Fruit fly (Drosophila melanogaster) whole organism, embryonic: ENCODE measurements around the gene cyr.

Source experiments
- Awh ChIP-seq: fragments of 200-800 bp; sonication (Bioruptor generic); IDR thresholded peaks from 2 replicates; pipeline ENCODE4, ENCODE4 v1.3.6; 2022; ENCODE audit warnings: missing biosample characterization, missing genetic modification characterization
- Bdp1 ChIP-seq: fragments of 200-800 bp; sonication (Bioruptor generic); optimal IDR thresholded peaks from 3 replicates; lab custom pipeline; 2016; ENCODE audit warnings: missing biosample characterization, missing genetic modification characterization
- CG1529 ChIP-seq: fragments of 200-800 bp; sonication (Bioruptor generic); optimal IDR thresholded peaks from 3 replicates; lab custom pipeline; 2018; ENCODE audit warnings: missing biosample characterization, missing genetic modification characterization
- CG15514 ChIP-seq: fragments of 200-800 bp; sonication (Bioruptor generic); optimal IDR thresholded peaks from 3 replicates; lab custom pipeline; 2017; ENCODE audit warnings: missing biosample characterization, missing genetic modification characterization, mild to moderate bottlenecking, moderate library complexity, missing genetic modification reagents
- CG1602 ChIP-seq: fragments of 200-800 bp; sonication (Bioruptor generic); optimal IDR thresholded peaks from 3 replicates; lab custom pipeline; 2016; ENCODE audit warnings: missing biosample characterization, missing genetic modification characterization
- CG17829 ChIP-seq: fragments of 200-800 bp; optimal IDR thresholded peaks from 2 replicates; lab custom pipeline; 2019; ENCODE audit warnings: missing biosample characterization, mild to moderate bottlenecking, missing genetic modification characterization, moderate library complexity
- CG2129 ChIP-seq: fragments of 200-800 bp; sonication (Bioruptor generic); IDR thresholded peaks from 2 replicates; pipeline ENCODE4 v1.3.6; 2022; ENCODE audit warnings: missing biosample characterization, missing genetic modification characterization; ENCODE audit not compliant: partially characterized antibody
- CG32767 ChIP-seq: fragments of 200-800 bp; sonication (Bioruptor generic); IDR thresholded peaks from 2 replicates; pipeline ENCODE4 v1.3.6; 2022; ENCODE audit warnings: missing biosample characterization, missing genetic modification characterization
- CG34224 ChIP-seq: fragments of 200-800 bp; sonication (Bioruptor generic); IDR thresholded peaks from 3 replicates; pipeline ENCODE4 v1.3.6; 2022; ENCODE audit warnings: missing biosample characterization, missing genetic modification characterization; ENCODE audit not compliant: partially characterized antibody
- CG4617 ChIP-seq: fragments of 200-800 bp; sonication (Bioruptor generic); optimal IDR thresholded peaks from 3 replicates; lab custom pipeline; 2016; ENCODE audit warnings: missing biosample characterization, missing genetic modification characterization, borderline replicate concordance
- CG4730 ChIP-seq: fragments of 200-800 bp; sonication (Bioruptor generic); IDR thresholded peaks from 2 replicates; pipeline ENCODE4 v1.3.6; 2022; ENCODE audit warnings: missing biosample characterization, missing genetic modification characterization
- CG7963 ChIP-seq: fragments of 200-800 bp; sonication (Bioruptor generic); IDR thresholded peaks from 3 replicates; pipeline ENCODE4 v1.3.6; 2022; ENCODE audit warnings: missing biosample characterization, missing genetic modification characterization; ENCODE audit not compliant: partially characterized antibody
- CG8290 ChIP-seq, 3 experiments: fragments of 200-800 bp; sonication (Bioruptor generic); optimal IDR thresholded peaks; 2 replicates each; lab custom pipeline; 2016 to 2019; ENCODE audit warnings: missing biosample characterization in 3 of 3, missing genetic modification characterization in 3 of 3, mild to moderate bottlenecking in 2 of 3, moderate library complexity in 1 of 3
- CTCF ChIP-seq: fragments of 200-800 bp; sonication (Bioruptor generic); optimal IDR thresholded peaks from 2 replicates; lab custom pipeline; 2017; ENCODE audit warnings: missing biosample characterization, mild to moderate bottlenecking, missing genetic modification characterization, moderate library complexity
- Dp ChIP-seq: fragments of 200-800 bp; sonication (Bioruptor generic); optimal IDR thresholded peaks from 2 replicates; lab custom pipeline; 2018; ENCODE audit warnings: missing biosample characterization, mild to moderate bottlenecking, missing genetic modification characterization, moderate library complexity
- Elba2 ChIP-seq: fragments of 200-800 bp; sonication (Bioruptor generic); optimal IDR thresholded peaks from 3 replicates; lab custom pipeline; 2016; ENCODE audit warnings: missing biosample characterization, missing genetic modification characterization
- Ets97D ChIP-seq: fragments of 200-800 bp; sonication (Bioruptor generic); optimal IDR thresholded peaks from 3 replicates; lab custom pipeline; 2016; ENCODE audit warnings: missing biosample characterization, missing genetic modification characterization
- Hey ChIP-seq: fragments of 200-800 bp; sonication (Bioruptor generic); optimal IDR thresholded peaks from 3 replicates; lab custom pipeline; 2018; ENCODE audit warnings: missing biosample characterization, mild to moderate bottlenecking, missing genetic modification characterization
- HmgD ChIP-seq: fragments of 200-800 bp; sonication (Bioruptor generic); optimal IDR thresholded peaks from 3 replicates; lab custom pipeline; 2016; ENCODE audit warnings: missing biosample characterization, missing genetic modification characterization
- Hr3 ChIP-seq: fragments of 200-800 bp; sonication (Bioruptor generic); optimal IDR thresholded peaks from 3 replicates; lab custom pipeline; 2016; ENCODE audit warnings: missing biosample characterization, missing genetic modification characterization
- NFAT ChIP-seq: fragments of 200-800 bp; sonication (Bioruptor generic); IDR thresholded peaks from 2 replicates; pipeline ENCODE4 v1.3.6; 2022; ENCODE audit warnings: missing biosample characterization, missing genetic modification characterization
- Stat92E ChIP-seq, 3 experiments: fragments of >200 bp in 2 of 3; fragments of 200-800 bp in 1 of 3; sonication (Bioruptor generic) in 1 of 3; optimal IDR thresholded peaks; 2 replicates each; lab custom pipeline; 2017 to 2019; ENCODE audit warnings: missing biosample characterization in 3 of 3, missing genetic modification characterization in 3 of 3, mild to moderate bottlenecking in 1 of 3, moderate library complexity in 1 of 3
- Trl ChIP-seq, 3 experiments: fragments of >200 bp in 2 of 3; fragments of 200-800 bp in 1 of 3; sonication (Bioruptor generic) in 1 of 3; optimal IDR thresholded peaks; 2 replicates in 1 of 3; 3 replicates in 2 of 3; lab custom pipeline; 2016 to 2017; ENCODE audit warnings: missing biosample characterization in 1 of 3, missing genetic modification characterization in 1 of 3
- bigmax ChIP-seq: fragments of 200-800 bp; sonication (Bioruptor generic); optimal IDR thresholded peaks from 2 replicates; lab custom pipeline; 2018; ENCODE audit warnings: missing biosample characterization, mild to moderate bottlenecking, missing genetic modification characterization
- crc ChIP-seq: fragments of 200-800 bp; sonication (Bioruptor generic); optimal IDR thresholded peaks from 2 replicates; lab custom pipeline; 2016; ENCODE audit warnings: missing biosample characterization, missing genetic modification characterization
- danr ChIP-seq: fragments of 200-800 bp; sonication (Bioruptor generic); IDR thresholded peaks from 2 replicates; pipeline ENCODE4 v1.3.6; 2022; ENCODE audit warnings: missing biosample characterization, missing genetic modification characterization
- gfzf ChIP-seq: fragments of 200-800 bp; sonication (Bioruptor generic); optimal IDR thresholded peaks from 2 replicates; lab custom pipeline; 2016; ENCODE audit warnings: missing biosample characterization, mild to moderate bottlenecking, missing genetic modification characterization, moderate library complexity
- grn ChIP-seq: fragments of 200-800 bp; sonication (Bioruptor generic); optimal IDR thresholded peaks from 3 replicates; lab custom pipeline; 2017; ENCODE audit warnings: missing biosample characterization, missing genetic modification characterization
- gsb-n ChIP-seq: fragments of 200-800 bp; sonication (Bioruptor generic); optimal IDR thresholded peaks from 3 replicates; lab custom pipeline; 2018; ENCODE audit warnings: missing biosample characterization, mild to moderate bottlenecking, missing genetic modification characterization
- lbe ChIP-seq: fragments of 200-800 bp; sonication (Bioruptor generic); optimal IDR thresholded peaks from 2 replicates; lab custom pipeline; 2016; ENCODE audit warnings: missing biosample characterization, mild to moderate bottlenecking, missing genetic modification characterization
- nmo ChIP-seq: fragments of 200-800 bp; sonication (Bioruptor generic); optimal IDR thresholded peaks from 2 replicates; lab custom pipeline; 2018; ENCODE audit warnings: missing biosample characterization, mild to moderate bottlenecking, missing genetic modification characterization, moderate library complexity
- phol ChIP-seq: fragments of 200-800 bp; sonication (Bioruptor generic); optimal IDR thresholded peaks from 3 replicates; lab custom pipeline; 2018; ENCODE audit warnings: missing biosample characterization, mild to moderate bottlenecking, missing genetic modification characterization, moderate library complexity
- pum ChIP-seq: fragments of 200-800 bp; sonication (Bioruptor generic); optimal IDR thresholded peaks from 2 replicates; lab custom pipeline; 2016; ENCODE audit warnings: missing biosample characterization, missing genetic modification characterization
- pzg ChIP-seq: fragments of 200-800 bp; sonication (Bioruptor generic); optimal IDR thresholded peaks from 3 replicates; lab custom pipeline; 2018; ENCODE audit warnings: missing biosample characterization, mild to moderate bottlenecking, missing genetic modification characterization, moderate library complexity
- row ChIP-seq: fragments of 200-800 bp; sonication (Bioruptor generic); IDR thresholded peaks from 3 replicates; pipeline ENCODE4 v1.3.6; 2022; ENCODE audit warnings: missing biosample characterization, missing genetic modification characterization
- seq ChIP-seq: fragments of 200-800 bp; sonication (Bioruptor generic); IDR thresholded peaks from 2 replicates; pipeline ENCODE4 v1.3.6; 2022; ENCODE audit warnings: missing biosample characterization, missing genetic modification characterization
- tap ChIP-seq: fragments of 200-800 bp; optimal IDR thresholded peaks from 3 replicates; lab custom pipeline; 2019; ENCODE audit warnings: missing biosample characterization, mild to moderate bottlenecking, missing genetic modification characterization, moderate library complexity
- trem ChIP-seq: fragments of 200-800 bp; optimal IDR thresholded peaks from 3 replicates; lab custom pipeline; 2019; ENCODE audit warnings: missing biosample characterization, mild to moderate bottlenecking, missing genetic modification characterization, moderate library complexity
- tup ChIP-seq: fragments of 200-800 bp; sonication (Bioruptor generic); optimal IDR thresholded peaks from 2 replicates; lab custom pipeline; 2016; ENCODE audit warnings: missing biosample characterization, mild to moderate bottlenecking, missing genetic modification characterization, moderate library complexity
- z ChIP-seq: fragments of 200-800 bp; sonication (Bioruptor generic); IDR thresholded peaks from 3 replicates; pipeline ENCODE4 v1.3.6; 2022; ENCODE audit warnings: missing biosample characterization, missing genetic modification characterization

Gene cyr

DNA sequence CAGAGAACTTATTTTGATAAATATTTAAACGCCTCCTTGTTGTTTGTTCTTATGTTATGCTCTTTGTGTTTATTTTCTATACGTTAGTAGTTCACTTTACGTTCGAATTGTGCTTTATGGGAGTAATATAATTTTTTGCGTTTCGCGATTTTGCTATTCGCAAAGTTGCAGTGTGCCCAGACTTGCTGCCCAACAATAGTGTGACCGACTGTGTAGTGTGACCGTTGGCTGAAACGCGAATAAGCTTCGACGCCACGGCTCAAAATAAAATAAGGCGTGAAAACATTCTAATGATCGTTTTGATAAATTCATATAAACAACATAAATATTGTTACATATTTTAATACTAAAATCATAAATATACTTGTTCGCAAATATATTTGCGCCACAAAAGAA lies 6.6 kb upstream of the cyr start, which contains the start of gene Smox (continued):
- TF ChIP-seq gsb-n, result peak; percentile 15
- peak; percentile 28 for TF ChIP-seq Elba2 (GFP tag; lab: Kevin White, UChicago)
- peak; percentile 22 for TF ChIP-seq CG15514
- no peak for TF ChIP-seq CG34224 (GFP tag; lab: Robert Waterston, UW)
- no peak for TF ChIP-seq CG1529 (GFP tag; lab: Kevin White, UChicago)
- no peak for TF ChIP-seq CG2129 (GFP tag; lab: Robert Waterston, UW)
- peak; percentile 75 for TF ChIP-seq CG4617
- TF ChIP-seq danr (GFP tag; lab: Robert Waterston, UW), result no peak
- no peak for TF ChIP-seq grn (GFP tag; lab: Kevin White, UChicago)
- TF ChIP-seq pum, result no peak
- peak; percentile 18 for TF ChIP-seq bigmax (GFP tag; lab: Kevin White, UChicago)
- peak; percentile 87 for TF ChIP-seq gfzf (GFP tag; lab: Kevin White, UChicago)
- no peak for TF ChIP-seq CG1602 (GFP tag; lab: Kevin White, UChicago)
- TF ChIP-seq Trl (optimal IDR thresholded peaks at IDR 0.05; lab: Kevin White, UChicago), result no peak
- TF ChIP-seq Trl (GFP tag; optimal IDR thresholded peaks at IDR 0.05; lab: Kevin White, UChicago), result no peak
- TF ChIP-seq Bdp1 (GFP tag; lab: Kevin White, UChicago), result no peak
- TF ChIP-seq Dp, result peak; percentile 18
- no peak for TF ChIP-seq Stat92E (GFP tag; optimal IDR thresholded peaks at IDR 0.05; lab: Kevin White, UChicago)
- TF ChIP-seq phol (tag; lab: Kevin White, UChicago), result peak; percentile 17
- peak; percentile 39 for TF ChIP-seq trem
- no peak for TF ChIP-seq z (GFP tag; lab: Robert Waterston, UW)
- no peak for TF ChIP-seq HmgD
- TF ChIP-seq NFAT (GFP tag; lab: Robert Waterston, UW), result no peak
- TF ChIP-seq lbe (GFP tag; lab: Kevin White, UChicago), result peak; percentile 35
- TF ChIP-seq crc (GFP tag; lab: Kevin White, UChicago), result no peak
- no peak for TF ChIP-seq CTCF
- TF ChIP-seq Hey (tag; lab: Kevin White, UChicago), result no peak
- TF ChIP-seq CG17829 (tag; lab: Kevin White, UChicago), result peak; percentile 21
- no peak for TF ChIP-seq Hr3
- TF ChIP-seq CG8290 (GFP tag; optimal IDR thresholded peaks at IDR 0.05; lab: Kevin White, UChicago), result no peak
- peak in 1 of 2 experiments; percentile 5 for TF ChIP-seq CG8290 (tag; optimal IDR thresholded peaks at IDR 0.05; lab: Kevin White, UChicago)
- 0 out of 3 replicates have a peak, but pooled peaks have one; percentile 36 for TF ChIP-seq row
- peak; percentile 73 for TF ChIP-seq pzg (GFP tag; lab: Kevin White, UChicago)
- peak; percentile 23 for TF ChIP-seq nmo (GFP tag; lab: Kevin White, UChicago)
- TF ChIP-seq Ets97D (GFP tag; lab: Kevin White, UChicago), result peak; percentile 18
- no peak for TF ChIP-seq tup (GFP tag; lab: Kevin White, UChicago)
- TF ChIP-seq CG4730 (GFP tag; lab: Robert Waterston, UW), result no peak
- no peak for TF ChIP-seq CG7963 (GFP tag; lab: Robert Waterston, UW)
- TF ChIP-seq Awh (GFP tag; lab: Robert Waterston, UW), result no peak
- no peak for TF ChIP-seq seq (GFP tag; lab: Robert Waterston, UW)
- no peak for TF ChIP-seq tap (tag; lab: Kevin White, UChicago)
- TF ChIP-seq CG32767 (GFP tag; lab: Robert Waterston, UW), result no peak
